Fruit fly (Drosophila melanogaster): ENCODE measurements around the gene CG7829.

CG7829 gene

dm6 chr3R:29857228-29857627 is 39.7 kb upstream of the CG7829 start, which contains the start of gene dgt1 (continued):
- TF ChIP-seq oc (tag; optimal IDR thresholded peaks at IDR 0.05) (no peak), cg (GFP tag; optimal IDR thresholded peaks at IDR 0.05) (no peak), CG15514 (GFP tag; optimal IDR thresholded peaks at IDR 0.05) (peak; percentile 93), CG15269 (tag; optimal IDR thresholded peaks at IDR 0.05) (no peak), mam (GFP tag; optimal IDR thresholded peaks at IDR 0.05) (no peak), pan (optimal IDR thresholded peaks at IDR 0.05) (no peak), pan (GFP tag; optimal IDR thresholded peaks at IDR 0.05 in 1 of 2, IDR thresholded peaks at IDR 0.05 in 1 of 2) (no peak), bigmax (GFP tag; optimal IDR thresholded peaks at IDR 0.05) (peak; percentile 90), Gug (GFP tag; IDR thresholded peaks at IDR 0.05) (no peak), CG3995 (GFP tag; optimal IDR thresholded peaks at IDR 0.05) (no peak), zfh2 (GFP tag; optimal IDR thresholded peaks at IDR 0.05) (no peak), CG12071 (GFP tag; optimal IDR thresholded peaks at IDR 0.05) (no peak), rib (GFP tag; IDR thresholded peaks at IDR 0.05) (no peak), Taf1 (GFP tag; IDR thresholded peaks at IDR 0.05) (no peak), fd102C (GFP tag; optimal IDR thresholded peaks at IDR 0.05) (no peak), CG31388 (GFP tag; optimal IDR thresholded peaks at IDR 0.05) (no peak), CG3838 (GFP tag; optimal IDR thresholded peaks at IDR 0.05) (no peak), yki (optimal IDR thresholded peaks at IDR 0.05) (no peak), CG12391 (tag; optimal IDR thresholded peaks at IDR 0.05) (no peak), Hsf (GFP tag; optimal IDR thresholded peaks at IDR 0.05) (no peak), Hr3 (GFP tag; optimal IDR thresholded peaks at IDR 0.05) (no peak), CG16863 (GFP tag; optimal IDR thresholded peaks at IDR 0.05) (no peak), CG9876 (GFP tag; optimal IDR thresholded peaks at IDR 0.05) (no peak), nerfin-2 (GFP tag; IDR thresholded peaks at IDR 0.05; ENCODE audit: partially characterized antibody) (no peak), C15 (GFP tag; IDR thresholded peaks at IDR 0.05) (no peak), grn (GFP tag; optimal IDR thresholded peaks at IDR 0.05) (no peak), Hmr (GFP tag; optimal IDR thresholded peaks at IDR 0.05) (no peak), CG2889 (GFP tag; IDR thresholded peaks at IDR 0.05) (no peak), CG4730 (GFP tag; IDR thresholded peaks at IDR 0.05) (no peak), trh (GFP tag; optimal IDR thresholded peaks at IDR 0.05) (no peak), CG17385 (GFP tag; optimal IDR thresholded peaks at IDR 0.05) (no peak), CG8281 (tag; optimal IDR thresholded peaks at IDR 0.05) (no peak), CG9437 (GFP tag; optimal IDR thresholded peaks at IDR 0.05) (no peak), CG3281 (GFP tag; optimal IDR thresholded peaks at IDR 0.05) (no peak), CG34376 (GFP tag; optimal IDR thresholded peaks at IDR 0.05) (peak; percentile 15), CG1832 (GFP tag; optimal IDR thresholded peaks at IDR 0.05) (no peak), CG12744 (GFP tag; optimal IDR thresholded peaks at IDR 0.05) (no peak), HLH3B (GFP tag; IDR thresholded peaks at IDR 0.05) (no peak), lbe (GFP tag; optimal IDR thresholded peaks at IDR 0.05) (no peak), CG3847 (GFP tag; IDR thresholded peaks at IDR 0.05) (peak; percentile 24; the same call in 1 of the 2 replicates), NK7.1 (GFP tag; optimal IDR thresholded peaks at IDR 0.05) (no peak), her (GFP tag; optimal IDR thresholded peaks at IDR 0.05) (no peak), CG7786 (GFP tag; optimal IDR thresholded peaks at IDR 0.05) (no peak), tgo (GFP tag; IDR thresholded peaks at IDR 0.05) (no peak), GATAe (GFP tag; conservative IDR thresholded peaks at IDR 0.05) (no peak), tio (GFP tag; optimal IDR thresholded peaks at IDR 0.05) (no peak), CG13123 (GFP tag; optimal IDR thresholded peaks at IDR 0.05) (no peak), CG3407 (GFP tag; optimal IDR thresholded peaks at IDR 0.05) (no peak), Bdp1 (GFP tag; optimal IDR thresholded peaks at IDR 0.05) (no peak), CG11504 (tag; optimal IDR thresholded peaks at IDR 0.05) (no peak), CG11085 (GFP tag; IDR thresholded peaks at IDR 0.05) (no peak), CG30020 (tag; optimal IDR thresholded peaks at IDR 0.05) (no peak), hkb (optimal IDR thresholded peaks at IDR 0.05) (no peak), hkb (GFP tag; IDR thresholded peaks at IDR 0.05) (no peak)

All from whole organism, embryonic.